Fruit fly (Drosophila melanogaster): ENCODE data around the gene Or85f.

The Or85f gene

DNA sequence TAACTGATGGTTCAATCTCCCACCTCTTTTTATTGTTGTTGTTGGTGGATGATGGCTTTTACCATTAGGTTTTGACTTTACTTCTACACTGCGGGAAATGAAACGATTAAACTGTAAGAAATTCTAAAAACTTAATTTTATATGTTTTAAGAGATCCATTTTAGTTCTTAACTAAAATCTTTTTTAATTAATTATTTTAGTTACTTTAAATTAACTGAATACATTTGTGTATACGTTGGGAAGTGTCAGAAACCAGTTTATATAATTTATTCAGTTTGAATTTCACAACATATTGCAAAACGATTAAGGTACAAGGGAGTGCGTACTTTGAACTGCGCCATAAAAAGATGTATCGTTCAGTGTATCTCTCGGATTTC is 44.7 kb upstream of the Or85f start (continued):
- TF ChIP-seq dati (GFP tag; IDR thresholded peaks at IDR 0.05) (no peak), NK7.1 (GFP tag; optimal IDR thresholded peaks at IDR 0.05) (peak; percentile 30), Atf-2 (GFP tag; optimal IDR thresholded peaks at IDR 0.05) (peak; percentile 49), Drgx (GFP tag; IDR thresholded peaks at IDR 0.05) (no peak), CG3847 (GFP tag; IDR thresholded peaks at IDR 0.05) (no peak), Sin3A (optimal IDR thresholded peaks at IDR 0.05) (no peak), dysf (GFP tag; IDR thresholded peaks at IDR 0.05) (no peak), Gug (GFP tag; IDR thresholded peaks at IDR 0.05) (peak; percentile 55; the same call in 1 of the 4 replicates), CTCF (GFP tag; optimal IDR thresholded peaks at IDR 0.05) (peak; percentile 41), chif (GFP tag; optimal IDR thresholded peaks at IDR 0.05) (peak; percentile 32 to 41), CG6683 (GFP tag; optimal IDR thresholded peaks at IDR 0.05) (peak; percentile 63), insv (GFP tag; optimal IDR thresholded peaks at IDR 0.05) (peak in 1 of 2 experiments; percentile 28), croc (GFP tag; conservative IDR thresholded peaks at IDR 0.05) (peak; percentile 65), Atf6 (GFP tag; IDR thresholded peaks at IDR 0.05) (no peak), scrt (GFP tag; optimal IDR thresholded peaks at IDR 0.05) (peak; percentile 86), sd (tag; optimal IDR thresholded peaks at IDR 0.05) (no peak), aop (GFP tag; IDR thresholded peaks at IDR 0.05) (no peak), Blimp-1 (GFP tag; optimal IDR thresholded peaks at IDR 0.05) (peak; percentile 92), ERR (GFP tag; optimal IDR thresholded peaks at IDR 0.05) (no peak), CG8359 (GFP tag; optimal IDR thresholded peaks at IDR 0.05; ENCODE audit: borderline replicate concordance) (peak; percentile 63), CG42726 (GFP tag; IDR thresholded peaks at IDR 0.05; ENCODE audit: partially characterized antibody) (no peak), oc (tag; optimal IDR thresholded peaks at IDR 0.05) (peak; percentile 72), zen2 (GFP tag; IDR thresholded peaks at IDR 0.05; ENCODE audit: partially characterized antibody) (no peak), Hand (GFP tag; optimal IDR thresholded peaks at IDR 0.05) (peak; percentile 55), bbx (GFP tag; IDR thresholded peaks at IDR 0.05; ENCODE audit: partially characterized antibody) (no peak), CG31224 (GFP tag; IDR thresholded peaks at IDR 0.05) (no peak), slou (GFP tag; optimal IDR thresholded peaks at IDR 0.05) (peak; percentile 48), trem (tag; optimal IDR thresholded peaks at IDR 0.05) (peak; percentile 86), CG1603 (tag; optimal IDR thresholded peaks at IDR 0.05) (peak; percentile 50), Dp (GFP tag; optimal IDR thresholded peaks at IDR 0.05) (no peak), CG7745 (tag; optimal IDR thresholded peaks at IDR 0.05) (no peak), da (GFP tag; optimal IDR thresholded peaks at IDR 0.05) (no peak), Taf1 (GFP tag; IDR thresholded peaks at IDR 0.05) (no peak), peb (GFP tag; IDR thresholded peaks at IDR 0.05) (no peak), tna (GFP tag; IDR thresholded peaks at IDR 0.05; ENCODE audit: partially characterized antibody) (no peak), Hmr (GFP tag; optimal IDR thresholded peaks at IDR 0.05) (peak; percentile 85), Side (GFP tag; optimal IDR thresholded peaks at IDR 0.05) (peak; percentile 17), CG10147 (GFP tag; optimal IDR thresholded peaks at IDR 0.05) (peak; percentile 82), CG12155 (GFP tag; optimal IDR thresholded peaks at IDR 0.05) (peak; percentile 78), CG33213 (GFP tag; optimal IDR thresholded peaks at IDR 0.05) (peak; percentile 6), CG8089 (GFP tag; optimal IDR thresholded peaks at IDR 0.05) (peak; percentile 9), CG9932 (GFP tag; IDR thresholded peaks at IDR 0.05) (no peak), jigr1 (GFP tag; IDR thresholded peaks at IDR 0.05) (no peak), Camta (GFP tag; optimal IDR thresholded peaks at IDR 0.05) (peak; percentile 27), tll (GFP tag; optimal IDR thresholded peaks at IDR 0.05) (peak in 1 of 2 experiments; percentile 68), corto (GFP tag; optimal IDR thresholded peaks at IDR 0.05) (peak; percentile 46), dmrt11E (tag; optimal IDR thresholded peaks at IDR 0.05) (peak; percentile 84), klu (GFP tag; IDR thresholded peaks at IDR 0.05) (no peak), ham (GFP tag; IDR thresholded peaks at IDR 0.05) (no peak), nau (GFP tag; optimal IDR thresholded peaks at IDR 0.05) (peak; percentile 73), CG2202 (tag; optimal IDR thresholded peaks at IDR 0.05) (peak; percentile 75), Opbp (GFP tag; IDR thresholded peaks at IDR 0.05; ENCODE audit: partially characterized antibody) (no peak)
